Worm (Caenorhabditis elegans): ENCODE measurements around the gene R10D12.1.

- TF ChIP-seq F57A8.1 (GFP tag; optimal IDR thresholded peaks at IDR 0.05) (no peak), Y53F4B.3 (GFP tag; IDR thresholded peaks at IDR 0.05) (no peak), nhr-179 (tag; optimal IDR thresholded peaks at IDR 0.05) (no peak), sdz-38 (tag; optimal IDR thresholded peaks at IDR 0.05) (no peak), aptf-3 (GFP tag; IDR thresholded peaks at IDR 0.05) (no peak), ama-1 (optimal IDR thresholded peaks at IDR 0.05) (peak; percentile 53), ama-1 (GFP tag; optimal IDR thresholded peaks at IDR 0.05) (no peak), somi-1 (GFP tag; optimal IDR thresholded peaks at IDR 0.05) (no peak), pha-4 (tag; optimal IDR thresholded peaks at IDR 0.05) (no peak), hlh-12 (tag; optimal IDR thresholded peaks at IDR 0.05) (no peak)
Measured at ce11 chrV:13908120-13908915, 26.1 kb downstream of the R10D12.1 start.
